Worm (Caenorhabditis elegans): ENCODE measurements around the gene hlh-6.

DNA sequence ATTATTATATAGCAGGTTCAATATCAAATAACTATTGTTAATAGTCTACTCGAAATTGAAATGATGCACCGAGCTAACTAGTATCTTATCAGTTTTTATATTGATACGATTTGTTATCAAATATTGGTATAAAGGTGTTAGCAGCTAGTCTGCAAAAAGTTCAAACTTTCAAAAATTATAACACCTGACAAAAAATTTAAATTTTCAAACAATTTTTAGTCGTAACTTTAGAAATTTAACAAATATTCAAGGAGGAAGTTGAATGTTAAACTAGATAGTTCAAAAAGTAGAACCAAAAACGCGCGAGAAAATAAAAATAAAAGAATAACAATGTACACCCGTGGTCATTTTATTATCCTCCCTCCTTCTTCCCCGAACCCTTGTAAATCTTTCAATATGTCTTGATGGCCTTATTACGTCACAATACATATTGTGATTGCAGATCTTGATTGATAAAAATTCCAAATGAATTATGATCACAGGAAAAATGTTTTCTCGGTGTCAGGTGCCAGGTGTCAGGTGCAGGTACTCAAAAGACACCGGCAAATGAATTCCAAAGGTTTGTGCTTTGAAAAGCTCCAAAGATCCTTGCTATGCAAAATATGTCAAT, 41.0 kb upstream of the hlh-6 start, which contains the start of gene ZK1307.1:
- TF ChIP-seq tab-1 (GFP tag; IDR thresholded peaks at IDR 0.05) (no peak), flt-1 (GFP tag; IDR thresholded peaks at IDR 0.05) (no peak), cog-1 (tag; optimal IDR thresholded peaks at IDR 0.05) (no peak), T22C8.4 (GFP tag; IDR thresholded peaks at IDR 0.05) (no peak), ztf-29 (GFP tag; IDR thresholded peaks at IDR 0.05) (no peak), ztf-23 (GFP tag; IDR thresholded peaks at IDR 0.05) (no peak), med-1 (GFP tag; optimal IDR thresholded peaks at IDR 0.05; ENCODE audit: insufficient read depth) (no peak)
